Fruit fly (Drosophila melanogaster): Measurements from ENCODE around the gene bcn92.

Gene bcn92

dm6 chrX:2172420-2172827 lies 23.0 kb upstream of the bcn92 start, which contains the start of gene ND-B14.5A (continued):
- TF ChIP-seq schlank (tag; optimal IDR thresholded peaks at IDR 0.05): no peak
- no peak for TF ChIP-seq Optix (GFP tag; IDR thresholded peaks at IDR 0.05)
- peak; percentile 19; the same call in 1 of the 2 replicates for TF ChIP-seq CG9932 (GFP tag; IDR thresholded peaks at IDR 0.05)
- no peak for TF ChIP-seq bab2 (GFP tag; optimal IDR thresholded peaks at IDR 0.05)
- peak; percentile 22; the same call in 1 of the 2 replicates for TF ChIP-seq vvl (GFP tag; IDR thresholded peaks at IDR 0.05)
- TF ChIP-seq tll (GFP tag; optimal IDR thresholded peaks at IDR 0.05): no peak
- no peak for TF ChIP-seq pnt (GFP tag; optimal IDR thresholded peaks at IDR 0.05)
- TF ChIP-seq BEAF-32 (GFP tag; optimal IDR thresholded peaks at IDR 0.05): peak; percentile 86
- TF ChIP-seq Rx (GFP tag; IDR thresholded peaks at IDR 0.05): no peak
- no peak for TF ChIP-seq pum (GFP tag; optimal IDR thresholded peaks at IDR 0.05)
- peak; percentile 2 for TF ChIP-seq HLH54F (GFP tag; optimal IDR thresholded peaks at IDR 0.05)
- TF ChIP-seq CG17612 (GFP tag; IDR thresholded peaks at IDR 0.05): no peak
- TF ChIP-seq bowl (GFP tag; IDR thresholded peaks at IDR 0.05): no peak
- TF ChIP-seq CG33213 (GFP tag; optimal IDR thresholded peaks at IDR 0.05): no peak
- no peak for TF ChIP-seq C15 (GFP tag; IDR thresholded peaks at IDR 0.05)
- TF ChIP-seq CG13296 (GFP tag; optimal IDR thresholded peaks at IDR 0.05): no peak
- TF ChIP-seq Med (GFP tag): peak; percentile 61
- TF ChIP-seq CG6791 (GFP tag; IDR thresholded peaks at IDR 0.05; ENCODE audit: partially characterized antibody): peak; percentile 98
- TF ChIP-seq Neu2 (GFP tag; optimal IDR thresholded peaks at IDR 0.05; ENCODE audit: borderline replicate concordance): no peak
- TF ChIP-seq Trl (optimal IDR thresholded peaks at IDR 0.05): no peak
- no peak for TF ChIP-seq Trl (GFP tag; optimal IDR thresholded peaks at IDR 0.05)
- no peak for TF ChIP-seq Fer2 (tag; optimal IDR thresholded peaks at IDR 0.05)
- peak; percentile 96 for TF ChIP-seq Bgb (GFP tag; IDR thresholded peaks at IDR 0.05; ENCODE audit: partially characterized antibody)
- no peak for TF ChIP-seq cwo (GFP tag; optimal IDR thresholded peaks at IDR 0.05)
- TF ChIP-seq Dip2 (GFP tag; IDR thresholded peaks at IDR 0.05): no peak
- TF ChIP-seq Sry-δ (GFP tag; optimal IDR thresholded peaks at IDR 0.05): peak; percentile 77
- TF ChIP-seq twi (tag; optimal IDR thresholded peaks at IDR 0.05): no peak
- no peak for TF ChIP-seq nau (GFP tag; optimal IDR thresholded peaks at IDR 0.05)
- no peak for TF ChIP-seq Tbp (GFP tag; optimal IDR thresholded peaks at IDR 0.05)
- TF ChIP-seq CG1024 (GFP tag; IDR thresholded peaks at IDR 0.05): no peak
- peak; percentile 96 for TF ChIP-seq hb (GFP tag; IDR thresholded peaks at IDR 0.05; ENCODE audit: partially characterized antibody)
- peak; percentile 98 for TF ChIP-seq HLH4C (GFP tag; IDR thresholded peaks at IDR 0.05; ENCODE audit: partially characterized antibody)
- TF ChIP-seq CG6254 (GFP tag; optimal IDR thresholded peaks at IDR 0.05): no peak
- no peak for TF ChIP-seq dimm (GFP tag; IDR thresholded peaks at IDR 0.05)
- peak; percentile 4 for TF ChIP-seq Fer1 (GFP tag; optimal IDR thresholded peaks at IDR 0.05)
- TF ChIP-seq Abd-B (GFP tag; optimal IDR thresholded peaks at IDR 0.05): no peak
- no peak for TF ChIP-seq CG2199 (GFP tag; IDR thresholded peaks at IDR 0.05)
- peak; percentile 97 for TF ChIP-seq Dref (GFP tag; IDR thresholded peaks at IDR 0.05)
- TF ChIP-seq CG12219 (GFP tag; optimal IDR thresholded peaks at IDR 0.05): no peak
- TF ChIP-seq ewg (GFP tag; optimal IDR thresholded peaks at IDR 0.05): no peak
- TF ChIP-seq sd (tag; optimal IDR thresholded peaks at IDR 0.05): no peak
- peak; percentile 87 for TF ChIP-seq hbn (GFP tag; IDR thresholded peaks at IDR 0.05; ENCODE audit: partially characterized antibody)
- peak; percentile 7 for TF ChIP-seq Hmr (GFP tag; optimal IDR thresholded peaks at IDR 0.05)
- TF ChIP-seq CG3281 (GFP tag; optimal IDR thresholded peaks at IDR 0.05): no peak
- TF ChIP-seq CG8290 (GFP tag; optimal IDR thresholded peaks at IDR 0.05): no peak
- TF ChIP-seq CG8290 (tag; optimal IDR thresholded peaks at IDR 0.05): peak in 1 of 2 experiments; percentile 27
- TF ChIP-seq CG4282 (GFP tag; optimal IDR thresholded peaks at IDR 0.05): no peak
- no peak for TF ChIP-seq Atf3 (GFP tag; optimal IDR thresholded peaks at IDR 0.05)
- peak; percentile 90 for TF ChIP-seq Scr (GFP tag; IDR thresholded peaks at IDR 0.05; ENCODE audit: partially characterized antibody)
- TF ChIP-seq CG13894 (tag; optimal IDR thresholded peaks at IDR 0.05): no peak
- TF ChIP-seq CG7963 (GFP tag; IDR thresholded peaks at IDR 0.05; ENCODE audit: partially characterized antibody): peak; percentile 95

All from whole organism, embryonic.